Fruit fly (Drosophila melanogaster): ENCODE data around the gene Eig71Ea.

Gene Eig71Ea

dm6 chr3L:15637618-15638017, 11.8 kb downstream of the Eig71Ea start:
- no peak for TF ChIP-seq Hr4 (GFP tag; optimal IDR thresholded peaks at IDR 0.05)
- no peak for TF ChIP-seq net (GFP tag; optimal IDR thresholded peaks at IDR 0.05)
- no peak for TF ChIP-seq spab (GFP tag; optimal IDR thresholded peaks at IDR 0.05)
- no peak for TF ChIP-seq CG6792 (GFP tag; optimal IDR thresholded peaks at IDR 0.05)
- TF ChIP-seq CG6854 (GFP tag; optimal IDR thresholded peaks at IDR 0.05), result no peak
- TF ChIP-seq Smox (GFP tag; optimal IDR thresholded peaks at IDR 0.05), result no peak
- TF ChIP-seq Ets21C (GFP tag; optimal IDR thresholded peaks at IDR 0.05), result no peak
- TF ChIP-seq CG10669 (GFP tag; optimal IDR thresholded peaks at IDR 0.05), result peak; percentile 6
- no peak for TF ChIP-seq CG6163 (GFP tag; IDR thresholded peaks at IDR 0.05)
- peak; percentile 97 for TF ChIP-seq vri (GFP tag; optimal IDR thresholded peaks at IDR 0.05)
- TF ChIP-seq CG8632 (GFP tag; optimal IDR thresholded peaks at IDR 0.05), result no peak
- TF ChIP-seq topi (GFP tag; optimal IDR thresholded peaks at IDR 0.05), result no peak
- no peak for TF ChIP-seq CG6276 (GFP tag; optimal IDR thresholded peaks at IDR 0.05)
- no peak for TF ChIP-seq CG3919 (GFP tag; optimal IDR thresholded peaks at IDR 0.05)
- TF ChIP-seq CG7368 (GFP tag; optimal IDR thresholded peaks at IDR 0.05), result no peak
- no peak for TF ChIP-seq CG9139 (GFP tag; optimal IDR thresholded peaks at IDR 0.05)
- no peak for TF ChIP-seq Sox102F (GFP tag; optimal IDR thresholded peaks at IDR 0.05)
- TF ChIP-seq pdm3 (GFP tag; optimal IDR thresholded peaks at IDR 0.05), result no peak
- no peak for TF ChIP-seq Gug (GFP tag; IDR thresholded peaks at IDR 0.05)
- TF ChIP-seq Sox15 (GFP tag; optimal IDR thresholded peaks at IDR 0.05), result no peak
- peak; percentile 23 for TF ChIP-seq CG34406 (GFP tag; optimal IDR thresholded peaks at IDR 0.05)
- peak; percentile 78 for TF ChIP-seq Eip78C (GFP tag)
- peak; percentile 27 for TF ChIP-seq fkh (GFP tag; optimal IDR thresholded peaks at IDR 0.05)
- peak; percentile 4 for TF ChIP-seq Sox14 (GFP tag; optimal IDR thresholded peaks at IDR 0.05)
- TF ChIP-seq Ets96B (tag; optimal IDR thresholded peaks at IDR 0.05), result no peak
- TF ChIP-seq CG11762 (GFP tag; optimal IDR thresholded peaks at IDR 0.05; ENCODE audit: insufficient read depth), result no peak
- TF ChIP-seq Hr38 (GFP tag; optimal IDR thresholded peaks at IDR 0.05), result no peak
- TF ChIP-seq Eip75B (GFP tag; optimal IDR thresholded peaks at IDR 0.05), result no peak
- no peak for TF ChIP-seq CG15336 (GFP tag; IDR thresholded peaks at IDR 0.05)
- no peak for TF ChIP-seq CG8319 (GFP tag; optimal IDR thresholded peaks at IDR 0.05)
- TF ChIP-seq Lpt (GFP tag; optimal IDR thresholded peaks at IDR 0.05), result no peak
- TF ChIP-seq esn (GFP tag; optimal IDR thresholded peaks at IDR 0.05), result no peak
- no peak for TF ChIP-seq CG32006 (GFP tag; optimal IDR thresholded peaks at IDR 0.05)
- peak; percentile 14 for TF ChIP-seq Eip93F (GFP tag; optimal IDR thresholded peaks at IDR 0.05)
- no peak for TF ChIP-seq eg (GFP tag; IDR thresholded peaks at IDR 0.05)
- TF ChIP-seq lz (GFP tag; optimal IDR thresholded peaks at IDR 0.05), result no peak
- peak in 1 of 2 experiments; percentile 27 for TF ChIP-seq ss (GFP tag; optimal IDR thresholded peaks at IDR 0.05)
- TF ChIP-seq svp (GFP tag), result peak; percentile 52

- no peak for TF ChIP-seq pdm3 (GFP tag; optimal IDR thresholded peaks at IDR 0.05)
Observed at dm6 chr3L:15636978-15637377, 12.5 kb downstream of the Eig71Ea start.

- peak; percentile 5 for TF ChIP-seq CG8632 (GFP tag; optimal IDR thresholded peaks at IDR 0.05)
- TF ChIP-seq fkh (GFP tag; optimal IDR thresholded peaks at IDR 0.05), result peak; percentile 42
- TF ChIP-seq CG11762 (GFP tag; optimal IDR thresholded peaks at IDR 0.05; ENCODE audit: insufficient read depth), result no peak
- TF ChIP-seq Eip93F (GFP tag; optimal IDR thresholded peaks at IDR 0.05), result peak; percentile 3
- TF ChIP-seq Eip78C (GFP tag), result peak; percentile 46
- TF ChIP-seq vri (GFP tag; optimal IDR thresholded peaks at IDR 0.05), result peak; percentile 83
- TF ChIP-seq OdsH (GFP tag; optimal IDR thresholded peaks at IDR 0.05), result no peak
- TF ChIP-seq Sox14 (GFP tag; optimal IDR thresholded peaks at IDR 0.05), result no peak
Observed at dm6 chr3L:15636359-15636758, 13.1 kb downstream of the Eig71Ea start.

All from whole organism, prepupa.